Fruit fly (Drosophila melanogaster): ENCODE measurements around the gene CG42367.

Gene CG42367

DNA sequence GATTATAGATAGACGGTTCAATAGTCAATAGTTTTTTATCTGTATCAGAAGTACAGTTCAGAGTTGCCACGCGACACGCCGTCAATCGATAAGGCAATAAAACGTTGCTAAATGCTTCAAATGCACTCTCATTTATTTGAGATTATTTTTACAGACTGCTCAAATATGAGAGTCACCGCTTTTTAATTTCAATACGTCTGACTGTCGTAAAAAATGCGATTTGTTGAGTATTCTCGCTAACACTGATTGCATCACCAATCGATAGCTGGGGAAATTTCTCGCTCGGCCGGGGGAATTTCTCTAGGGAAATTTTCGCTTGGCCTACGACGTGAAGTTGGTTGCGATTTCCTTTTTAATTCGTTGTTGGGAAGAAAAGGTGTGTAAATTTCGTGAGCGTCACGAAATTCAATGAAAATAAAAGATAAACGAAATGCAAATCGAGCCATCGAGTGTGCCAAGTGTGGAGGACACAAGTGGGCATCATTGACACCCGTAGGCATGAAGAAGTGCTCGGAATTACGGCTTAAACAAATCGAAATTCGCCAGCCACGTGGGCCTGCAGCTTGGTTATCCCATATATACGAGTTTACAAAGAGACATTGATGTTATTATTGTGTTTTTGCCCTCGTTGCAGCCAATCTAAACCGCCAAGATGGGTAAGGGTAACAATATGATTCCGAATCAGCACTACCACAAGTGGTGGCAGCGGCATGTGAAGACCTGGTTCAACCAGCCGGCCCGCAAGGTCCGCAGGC, 36.8 kb downstream of the CG42367 start, which contains the start of the genes Dref and RpL13 (continued):
- TF ChIP-seq stc (GFP tag; IDR thresholded peaks at IDR 0.05) (peak; percentile 75), pan (optimal IDR thresholded peaks at IDR 0.05) (no peak), pan (GFP tag; optimal IDR thresholded peaks at IDR 0.05 in 1 of 2, IDR thresholded peaks at IDR 0.05 in 1 of 2) (peak in 1 of 2 experiments; percentile 75), CG18011 (GFP tag; optimal IDR thresholded peaks at IDR 0.05) (peak; percentile 85), Adf1 (GFP tag; IDR thresholded peaks at IDR 0.05) (peak; percentile 50), otp (GFP tag; IDR thresholded peaks at IDR 0.05) (peak; percentile 93), CG12104 (GFP tag; optimal IDR thresholded peaks at IDR 0.05) (peak; percentile 78), toy (GFP tag; IDR thresholded peaks at IDR 0.05) (peak; percentile 60; the same call in 1 of the 2 replicates), CG6765 (GFP tag; optimal IDR thresholded peaks at IDR 0.05) (peak; percentile 98), CG7271 (tag; optimal IDR thresholded peaks at IDR 0.05) (peak; percentile 93), trh (GFP tag; optimal IDR thresholded peaks at IDR 0.05) (peak; percentile 64), CTCF (GFP tag; optimal IDR thresholded peaks at IDR 0.05) (peak; percentile 64), Sox102F (GFP tag; optimal IDR thresholded peaks at IDR 0.05) (peak; percentile 68), CG32532 (GFP tag; IDR thresholded peaks at IDR 0.05) (peak; percentile 81), CG11695 (GFP tag; IDR thresholded peaks at IDR 0.05) (peak; percentile 59; the same call in 1 of the 3 replicates), jing (GFP tag; optimal IDR thresholded peaks at IDR 0.05) (no peak), CG10565 (GFP tag; optimal IDR thresholded peaks at IDR 0.05) (no peak), mirr (GFP tag; optimal IDR thresholded peaks at IDR 0.05) (peak; percentile 98), CG7372 (GFP tag; IDR thresholded peaks at IDR 0.05) (peak; percentile 60), phol (tag; optimal IDR thresholded peaks at IDR 0.05) (peak; percentile 74), dmrt11E (tag; optimal IDR thresholded peaks at IDR 0.05) (peak; percentile 70), repo (GFP tag; optimal IDR thresholded peaks at IDR 0.05) (peak; percentile 58), CG32772 (GFP tag; IDR thresholded peaks at IDR 0.05) (peak; percentile 37; the same call in 1 of the 2 replicates), CG12236 (GFP tag; optimal IDR thresholded peaks at IDR 0.05) (peak; percentile 86), yki (optimal IDR thresholded peaks at IDR 0.05) (no peak), CG13424 (tag; optimal IDR thresholded peaks at IDR 0.05) (peak; percentile 80), exex (tag; optimal IDR thresholded peaks at IDR 0.05) (peak; percentile 75), CG11560 (tag; IDR thresholded peaks at IDR 0.05) (0 out of 3 replicates have a peak, but pooled peaks have one; percentile 11), usp (GFP tag; optimal IDR thresholded peaks at IDR 0.05) (no peak), CG8359 (GFP tag; optimal IDR thresholded peaks at IDR 0.05; ENCODE audit: borderline replicate concordance) (peak; percentile 79), CG6791 (GFP tag; IDR thresholded peaks at IDR 0.05; ENCODE audit: partially characterized antibody) (peak; percentile 69; the same call in 2 of the 3 replicates), slp2 (GFP tag; optimal IDR thresholded peaks at IDR 0.05) (peak; percentile 90), CG12942 (GFP tag; optimal IDR thresholded peaks at IDR 0.05) (peak; percentile 69), Scr (GFP tag; IDR thresholded peaks at IDR 0.05; ENCODE audit: partially characterized antibody) (peak; percentile 85), Poxn (GFP tag; IDR thresholded peaks at IDR 0.05) (peak; percentile 57; the same call in 1 of the 2 replicates), tgo (GFP tag; IDR thresholded peaks at IDR 0.05) (peak; percentile 72), CG10147 (GFP tag; optimal IDR thresholded peaks at IDR 0.05) (peak; percentile 81), seq (GFP tag; IDR thresholded peaks at IDR 0.05) (peak; percentile 77), eve (GFP tag; optimal IDR thresholded peaks at IDR 0.05) (no peak), Deaf1 (tag; optimal IDR thresholded peaks at IDR 0.05) (peak; percentile 64), mld (GFP tag; IDR thresholded peaks at IDR 0.05; ENCODE audit: partially characterized antibody) (no peak), Hsf (GFP tag; optimal IDR thresholded peaks at IDR 0.05) (peak; percentile 81), gfzf (GFP tag; optimal IDR thresholded peaks at IDR 0.05) (peak; percentile 47), Dref (GFP tag; IDR thresholded peaks at IDR 0.05) (peak; percentile 81), ham (GFP tag; IDR thresholded peaks at IDR 0.05) (0 out of 2 replicates have a peak, but pooled peaks have one; percentile 5), Fer3 (tag; optimal IDR thresholded peaks at IDR 0.05) (peak; percentile 89), fd3F (GFP tag; optimal IDR thresholded peaks at IDR 0.05) (peak; percentile 74), CG2120 (GFP tag; optimal IDR thresholded peaks at IDR 0.05) (peak; percentile 85), CG10267 (tag; optimal IDR thresholded peaks at IDR 0.05) (peak; percentile 94), H2.0 (GFP tag; IDR thresholded peaks at IDR 0.05) (peak; percentile 48; the same call in 1 of the 2 replicates)

Data from whole organism, embryonic.